Fruit fly (Drosophila melanogaster): Measurements from ENCODE around the gene Adhr.

Adhr gene

dm6 chr2L:14588615-14589247 lies 26.6 kb upstream of the Adhr start (continued):
- TF ChIP-seq CG2120 (GFP tag; optimal IDR thresholded peaks at IDR 0.05) (peak; percentile 2), CG8290 (GFP tag; optimal IDR thresholded peaks at IDR 0.05) (no peak), CG8290 (tag; optimal IDR thresholded peaks at IDR 0.05) (peak in 1 of 2 experiments; percentile 58)

dm6 chr2L:14598357-14599057 lies 16.8 kb upstream of the Adhr start:
- TF ChIP-seq exex (tag; optimal IDR thresholded peaks at IDR 0.05), result no peak
- TF ChIP-seq CG12391 (tag; optimal IDR thresholded peaks at IDR 0.05), result no peak
- TF ChIP-seq CG13287 (GFP tag; IDR thresholded peaks at IDR 0.05; ENCODE audit: partially characterized antibody), result peak; percentile 59; the same call in 1 of the 2 replicates
- TF ChIP-seq CG10274 (GFP tag; optimal IDR thresholded peaks at IDR 0.05), result no peak
- peak; percentile 63 for TF ChIP-seq CG14860 (GFP tag; IDR thresholded peaks at IDR 0.05; ENCODE audit: partially characterized antibody)
- TF ChIP-seq CG1603 (tag; optimal IDR thresholded peaks at IDR 0.05), result peak; percentile 30
- TF ChIP-seq pan (optimal IDR thresholded peaks at IDR 0.05), result no peak
- TF ChIP-seq pan (GFP tag; optimal IDR thresholded peaks at IDR 0.05 in 1 of 2, IDR thresholded peaks at IDR 0.05 in 1 of 2), result peak in 1 of 2 experiments; percentile 5
- peak; percentile 92 for TF ChIP-seq ato (GFP tag; IDR thresholded peaks at IDR 0.05; ENCODE audit: partially characterized antibody)
- TF ChIP-seq Doc2 (GFP tag; IDR thresholded peaks at IDR 0.05), result no peak
- TF ChIP-seq Stat92E (GFP tag; optimal IDR thresholded peaks at IDR 0.05), result peak in 1 of 3 experiments; percentile 37
- TF ChIP-seq CG15011 (GFP tag; optimal IDR thresholded peaks at IDR 0.05), result no peak
- TF ChIP-seq sens-2 (GFP tag; IDR thresholded peaks at IDR 0.05), result no peak
- no peak for TF ChIP-seq Hand (GFP tag; optimal IDR thresholded peaks at IDR 0.05)
- TF ChIP-seq slbo (GFP tag; IDR thresholded peaks at IDR 0.05), result peak; percentile 41; the same call in 1 of the 2 replicates
- peak; percentile 93 for TF ChIP-seq bbx (GFP tag; IDR thresholded peaks at IDR 0.05; ENCODE audit: partially characterized antibody)
- TF ChIP-seq NC2β (GFP tag; optimal IDR thresholded peaks at IDR 0.05), result no peak
- TF ChIP-seq ara (GFP tag; IDR thresholded peaks at IDR 0.05), result no peak
- TF ChIP-seq nerfin-2 (GFP tag; IDR thresholded peaks at IDR 0.05; ENCODE audit: partially characterized antibody), result peak; percentile 63
- TF ChIP-seq CG10462 (GFP tag; optimal IDR thresholded peaks at IDR 0.05), result no peak
- TF ChIP-seq salm (tag; optimal IDR thresholded peaks at IDR 0.05), result no peak
- no peak for TF ChIP-seq CG13624 (GFP tag; optimal IDR thresholded peaks at IDR 0.05)
- TF ChIP-seq CG11504 (tag; optimal IDR thresholded peaks at IDR 0.05), result peak; percentile 35
- TF ChIP-seq CG2120 (GFP tag; optimal IDR thresholded peaks at IDR 0.05), result peak; percentile 12
- peak; percentile 17 for TF ChIP-seq dmrt99B (tag; optimal IDR thresholded peaks at IDR 0.05)
- peak; percentile 81 for TF ChIP-seq amos (GFP tag; IDR thresholded peaks at IDR 0.05; ENCODE audit: partially characterized antibody)
- no peak for TF ChIP-seq CG9437 (GFP tag; optimal IDR thresholded peaks at IDR 0.05)
- peak; percentile 82 for TF ChIP-seq mld (GFP tag; IDR thresholded peaks at IDR 0.05; ENCODE audit: partially characterized antibody)
- no peak for TF ChIP-seq CG13424 (tag; optimal IDR thresholded peaks at IDR 0.05)
- TF ChIP-seq CG15514 (GFP tag; optimal IDR thresholded peaks at IDR 0.05), result no peak
- no peak for TF ChIP-seq Trl (optimal IDR thresholded peaks at IDR 0.05)
- no peak for TF ChIP-seq Trl (GFP tag; optimal IDR thresholded peaks at IDR 0.05)
- peak; percentile 22 for TF ChIP-seq Blimp-1 (GFP tag; optimal IDR thresholded peaks at IDR 0.05)
- peak; percentile 13 for TF ChIP-seq unpg (GFP tag; optimal IDR thresholded peaks at IDR 0.05)
- peak; percentile 58 for TF ChIP-seq Xrp1 (GFP tag; IDR thresholded peaks at IDR 0.05)
- TF ChIP-seq Adf1 (GFP tag; IDR thresholded peaks at IDR 0.05), result no peak
- TF ChIP-seq insv (GFP tag; optimal IDR thresholded peaks at IDR 0.05), result no peak
- TF ChIP-seq HmgZ (tag; optimal IDR thresholded peaks at IDR 0.05), result no peak
- peak; percentile 54 for TF ChIP-seq inv (GFP tag; IDR thresholded peaks at IDR 0.05; ENCODE audit: partially characterized antibody)
- TF ChIP-seq dpn (GFP tag; optimal IDR thresholded peaks at IDR 0.05), result no peak
- no peak for TF ChIP-seq CG4707 (GFP tag; optimal IDR thresholded peaks at IDR 0.05)
- no peak for TF ChIP-seq CG18599 (GFP tag; optimal IDR thresholded peaks at IDR 0.05)
- no peak for TF ChIP-seq lbe (GFP tag; optimal IDR thresholded peaks at IDR 0.05)
